Worm (Caenorhabditis elegans) whole organism, young adult: Measurements from ENCODE around the gene ZK563.2.

Experiments used
- B0035.1 ChIP-seq: sonication (generic microtip); optimal IDR thresholded peaks from 2 replicates; lab custom pipeline; 2016; ENCODE audit warnings: missing genetic modification characterization, mild to moderate bottlenecking, missing compliant biosample characterization, missing genotype, missing genetic modification reagents
- B0261.1 ChIP-seq: sonication (generic microtip); optimal IDR thresholded peaks from 2 replicates; lab custom pipeline; 2016; ENCODE audit warnings: mild to moderate bottlenecking, missing genetic modification characterization, moderate library complexity, missing compliant biosample characterization
- F23B12.7 ChIP-seq: sonication (generic microtip); optimal IDR thresholded peaks from 2 replicates; lab custom pipeline; 2017; ENCODE audit warnings: missing genetic modification characterization, mild to moderate bottlenecking, missing compliant biosample characterization, antibody characterized with exemption, moderate library complexity; ENCODE audit not compliant: insufficient read depth
- F52B5.7 ChIP-seq: sonication (generic microtip); optimal IDR thresholded peaks from 2 replicates; lab custom pipeline; 2016; ENCODE audit warnings: mild to moderate bottlenecking, missing genetic modification characterization, missing compliant biosample characterization
- F57A8.1 ChIP-seq: fragments of 200-800 bp; sonication (Bioruptor generic); optimal IDR thresholded peaks from 2 replicates; lab custom pipeline; 2018; ENCODE audit warnings: mild to moderate bottlenecking, missing genetic modification characterization, moderate library complexity, missing compliant biosample characterization
- K12H6.12 ChIP-seq: fragments of 200-800 bp; sonication (Bioruptor generic); optimal IDR thresholded peaks from 2 replicates; lab custom pipeline; 2018; ENCODE audit warnings: mild to moderate bottlenecking, missing genetic modification characterization, missing compliant biosample characterization
- Y56A3A.18 ChIP-seq: fragments of 200-800 bp; sonication (Bioruptor generic); IDR thresholded peaks from 2 replicates; pipeline ENCODE4 v1.3.6; 2022; ENCODE audit warnings: missing genetic modification reagents, missing genetic modification characterization, missing compliant biosample characterization
- Y95B8A.8 ChIP-seq: fragments of 200-800 bp; sonication (Bioruptor generic); IDR thresholded peaks from 2 replicates; pipeline ENCODE4 v1.3.6; 2022; ENCODE audit warnings: missing genetic modification reagents, missing genetic modification characterization, missing compliant biosample characterization
- aptf-3 ChIP-seq: fragments of 200-800 bp; sonication (Bioruptor generic); IDR thresholded peaks from 2 replicates; pipeline ENCODE4 v1.3.6; 2022; ENCODE audit warnings: missing genetic modification characterization, missing compliant biosample characterization
- ceh-27 ChIP-seq: fragments of 200-800 bp; sonication (Bioruptor generic); optimal IDR thresholded peaks from 2 replicates; lab custom pipeline; 2018; ENCODE audit warnings: mild to moderate bottlenecking, missing genetic modification characterization, moderate library complexity, missing compliant biosample characterization
- ceh-58 ChIP-seq: fragments of 200-800 bp; sonication (Bioruptor generic); IDR thresholded peaks from 2 replicates; pipeline ENCODE4 v1.3.6; 2022; ENCODE audit warnings: missing genetic modification characterization, missing compliant biosample characterization
- ceh-79 ChIP-seq: sonication (generic microtip); optimal IDR thresholded peaks from 2 replicates; lab custom pipeline; 2017; ENCODE audit warnings: mild to moderate bottlenecking, missing genetic modification characterization, missing compliant biosample characterization
- dpl-1 ChIP-seq: fragments of 150-350 bp; optimal IDR thresholded peaks from 2 replicates; lab custom pipeline; 2014; ENCODE audit warnings: missing biosample characterization, missing genetic modification reagents, missing genetic modification characterization
- egl-18 ChIP-seq: fragments of 200-800 bp; sonication (Bioruptor generic); IDR thresholded peaks from 2 replicates; pipeline ENCODE4 v1.3.6; 2022; ENCODE audit warnings: missing genetic modification reagents, missing genetic modification characterization, missing compliant biosample characterization
- ets-4 ChIP-seq: fragments of 200-800 bp; sonication (Bioruptor generic); optimal IDR thresholded peaks from 2 replicates; lab custom pipeline; 2018; ENCODE audit warnings: mild to moderate bottlenecking, missing genetic modification characterization, missing compliant biosample characterization
- gei-17 ChIP-seq: fragments of 200-800 bp; sonication (Bioruptor generic); optimal IDR thresholded peaks from 2 replicates; lab custom pipeline; 2018; ENCODE audit warnings: mild to moderate bottlenecking, missing genetic modification characterization, missing compliant biosample characterization
- hlh-26 ChIP-seq: fragments of 200-800 bp; sonication (Bioruptor generic); conservative IDR thresholded peaks from 2 replicates; pipeline ENCODE4 v1.3.6; 2022; ENCODE audit warnings: missing genetic modification reagents, missing genetic modification characterization, missing compliant biosample characterization
- hrde-1 ChIP-seq: sonication (generic microtip); optimal IDR thresholded peaks from 2 replicates; lab custom pipeline; 2016; ENCODE audit warnings: missing genetic modification characterization, mild to moderate bottlenecking, missing compliant biosample characterization, moderate library complexity, missing genotype, missing genetic modification reagents, borderline replicate concordance
- hsf-1 ChIP-seq: fragments of 200-800 bp; sonication (Bioruptor generic); IDR thresholded peaks from 2 replicates; pipeline ENCODE4 v1.3.6; 2022; ENCODE audit warnings: missing genetic modification reagents, missing genetic modification characterization, missing compliant biosample characterization
- lin-26 ChIP-seq: fragments of 200-800 bp; sonication (Bioruptor generic); IDR thresholded peaks from 2 replicates; pipeline ENCODE4 v1.3.6; 2022; ENCODE audit warnings: missing genetic modification reagents, missing genetic modification characterization, missing compliant biosample characterization
- lin-35 ChIP-seq, 3 experiments: fragments of 150-350 bp in 2 of 3; sonication (generic microtip) in 1 of 3; optimal IDR thresholded peaks; 2 replicates each; lab custom pipeline; 2014 to 2018; ENCODE audit warnings: missing biosample characterization in 3 of 3, missing genetic modification characterization in 3 of 3, missing genetic modification reagents in 3 of 3
- lin-54 ChIP-seq: fragments of 200-800 bp; sonication (Bioruptor generic); optimal IDR thresholded peaks from 2 replicates; lab custom pipeline; 2018; ENCODE audit warnings: mild to moderate bottlenecking, missing genetic modification characterization, missing compliant biosample characterization
- madf-3 ChIP-seq: fragments of 200-800 bp; sonication (Bioruptor generic); IDR thresholded peaks from 2 replicates; pipeline ENCODE4 v1.3.6; 2022; ENCODE audit warnings: missing genetic modification reagents, missing genetic modification characterization, missing compliant biosample characterization
- mcd-1 ChIP-seq: fragments of 200-800 bp; sonication (Bioruptor generic); IDR thresholded peaks from 2 replicates; pipeline ENCODE4 v1.3.6; 2022; ENCODE audit warnings: missing genetic modification reagents, missing genetic modification characterization, missing compliant biosample characterization
- mel-28 ChIP-seq: sonication (generic microtip); optimal IDR thresholded peaks from 2 replicates; lab custom pipeline; 2016; ENCODE audit warnings: borderline replicate concordance, mild to moderate bottlenecking, missing genetic modification characterization, missing compliant biosample characterization
- mes-4 ChIP-seq: sonication (generic microtip); optimal IDR thresholded peaks from 2 replicates; lab custom pipeline; 2016; ENCODE audit warnings: missing genotype, missing genetic modification characterization, missing compliant biosample characterization
- nfya-1 ChIP-seq: sonication (generic microtip); optimal IDR thresholded peaks from 2 replicates; lab custom pipeline; 2017; ENCODE audit warnings: antibody characterized with exemption, missing compliant biosample characterization, missing genetic modification characterization, borderline replicate concordance; ENCODE audit not compliant: insufficient read depth
- nfyb-1 ChIP-seq: fragments of 200-800 bp; sonication (Bioruptor generic); IDR thresholded peaks from 2 replicates; pipeline ENCODE4 v1.3.6; 2022; ENCODE audit warnings: missing genetic modification reagents, missing genetic modification characterization, missing compliant biosample characterization
- nhr-27 ChIP-seq: fragments of 200-800 bp; sonication (Bioruptor generic); optimal IDR thresholded peaks from 2 replicates; lab custom pipeline; 2018; ENCODE audit warnings: mild to moderate bottlenecking, missing genetic modification characterization, moderate library complexity, missing compliant biosample characterization
- rcor-1 ChIP-seq: fragments of 200-800 bp; sonication (Bioruptor generic); IDR thresholded peaks from 2 replicates; pipeline ENCODE4 v1.3.6; 2022; ENCODE audit warnings: missing genetic modification reagents, missing genetic modification characterization, missing compliant biosample characterization
- rec-8 ChIP-seq, 2 experiments: sonication (generic microtip); optimal IDR thresholded peaks; 2 replicates each; lab custom pipeline; 2016; ENCODE audit warnings: mild to moderate bottlenecking in 2 of 2, missing genetic modification characterization in 2 of 2, missing genetic modification reagents in 2 of 2, missing genotype in 2 of 2, missing biosample characterization in 1 of 2, missing compliant biosample characterization in 1 of 2, moderate library complexity in 1 of 2
- sdz-38 ChIP-seq: sonication (generic microtip); optimal IDR thresholded peaks from 2 replicates; lab custom pipeline; 2016; ENCODE audit warnings: missing genotype, missing genetic modification characterization, missing compliant biosample characterization
- snpc-1.1 ChIP-seq: sonication (generic microtip); optimal IDR thresholded peaks from 2 replicates; lab custom pipeline; 2017; ENCODE audit warnings: missing genetic modification characterization, mild to moderate bottlenecking, missing compliant biosample characterization, antibody characterized with exemption, moderate library complexity, missing genotype, missing genetic modification reagents; ENCODE audit not compliant: insufficient read depth
- snpc-4 ChIP-seq, 5 experiments: fragments of 150-350 bp in 1 of 5; sonication (generic microtip) in 4 of 5; optimal IDR thresholded peaks; 2 replicates each; lab custom pipeline; 2014 to 2018; ENCODE audit warnings: missing genetic modification characterization in 5 of 5, missing biosample characterization in 3 of 5, antibody characterized with exemption in 2 of 5, mild to moderate bottlenecking in 2 of 5, missing compliant biosample characterization in 2 of 5, missing genotype in 2 of 5, moderate library complexity in 2 of 5, missing genetic modification reagents in 1 of 5
- tbp1 ChIP-seq: fragments of 200-800 bp; sonication (Bioruptor generic); optimal IDR thresholded peaks from 2 replicates; lab custom pipeline; 2018; ENCODE audit warnings: mild to moderate bottlenecking, missing genetic modification characterization, missing compliant biosample characterization
- tbx-9 ChIP-seq: sonication (generic microtip); optimal IDR thresholded peaks from 2 replicates; lab custom pipeline; 2016; ENCODE audit warnings: borderline replicate concordance, missing genetic modification characterization, inconsistent platforms, missing compliant biosample characterization
- tlf-1 ChIP-seq: fragments of 200-800 bp; sonication (Bioruptor generic); optimal IDR thresholded peaks from 2 replicates; lab custom pipeline; 2018; ENCODE audit warnings: mild to moderate bottlenecking, missing genetic modification characterization, missing compliant biosample characterization
- zim-3 ChIP-seq: sonication (generic microtip); optimal IDR thresholded peaks from 2 replicates; lab custom pipeline; 2017; ENCODE audit warnings: mild to moderate bottlenecking, missing genetic modification characterization, moderate library complexity, missing compliant biosample characterization
- ztf-22 ChIP-seq: fragments of 200-800 bp; sonication (Bioruptor generic); optimal IDR thresholded peaks from 2 replicates; lab custom pipeline; 2018; ENCODE audit warnings: mild to moderate bottlenecking, missing genetic modification characterization, moderate library complexity, missing compliant biosample characterization
- ztf-25 ChIP-seq: fragments of 200-800 bp; sonication (Bioruptor generic); IDR thresholded peaks from 2 replicates; pipeline ENCODE4 v1.3.6; 2022; ENCODE audit warnings: missing genetic modification reagents, missing genetic modification characterization, missing compliant biosample characterization

The ZK563.2 gene

DNA sequence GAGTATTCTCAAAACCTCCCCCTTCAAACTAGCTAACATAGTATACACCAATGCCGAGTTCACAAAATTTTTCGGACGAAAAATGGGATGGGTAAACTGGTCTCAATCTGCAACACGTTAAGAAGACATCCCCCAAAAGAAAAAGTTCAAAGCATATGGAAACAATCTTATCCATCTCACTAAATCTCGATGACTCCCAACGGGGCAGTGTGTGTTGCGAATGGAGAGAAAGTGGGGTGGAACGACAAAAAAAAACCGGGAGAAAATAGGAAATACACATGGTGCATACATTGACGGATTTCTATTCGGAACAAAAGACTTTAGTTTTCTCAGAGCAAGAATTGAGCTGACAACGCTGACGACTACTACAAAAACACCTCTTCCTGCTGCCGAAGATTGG is 6.6 kb downstream of the ZK563.2 start (continued):
- TF ChIP-seq F23B12.7 (no peak), snpc-4 (GFP tag; optimal IDR thresholded peaks at IDR 0.05; lab: Kevin White, UChicago) (no peak), snpc-4 (tag; optimal IDR thresholded peaks at IDR 0.05; lab: Kevin White, UChicago) (no peak)

DNA sequence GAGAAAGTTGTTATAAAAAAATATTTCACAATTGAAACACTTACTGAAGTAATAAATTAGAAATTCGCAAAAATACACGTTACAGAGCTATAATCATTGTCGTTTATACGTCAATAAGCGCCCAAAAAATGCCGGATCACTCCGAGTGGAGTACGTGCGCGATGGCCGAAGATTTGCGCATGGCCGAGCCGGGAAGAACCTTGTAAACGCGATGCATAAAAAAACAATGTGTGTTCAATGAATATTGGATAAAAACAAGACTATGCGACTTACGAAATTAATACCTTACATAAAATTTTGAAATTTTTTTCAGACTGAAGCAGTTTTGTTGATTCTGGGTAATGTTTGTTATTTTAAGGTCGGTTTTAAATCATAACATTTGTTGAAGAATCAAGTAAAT is 10.4 kb downstream of the ZK563.2 start, which contains the start of gene sorf-1:
Gene sorf-1 (minus strand): TSS at position 135 of the 400 bp plus-strand sequence.
- TF ChIP-seq lin-26 (GFP tag; lab: Robert Waterston, UW) (no peak), aptf-3 (GFP tag; lab: Robert Waterston, UW) (no peak)

DNA sequence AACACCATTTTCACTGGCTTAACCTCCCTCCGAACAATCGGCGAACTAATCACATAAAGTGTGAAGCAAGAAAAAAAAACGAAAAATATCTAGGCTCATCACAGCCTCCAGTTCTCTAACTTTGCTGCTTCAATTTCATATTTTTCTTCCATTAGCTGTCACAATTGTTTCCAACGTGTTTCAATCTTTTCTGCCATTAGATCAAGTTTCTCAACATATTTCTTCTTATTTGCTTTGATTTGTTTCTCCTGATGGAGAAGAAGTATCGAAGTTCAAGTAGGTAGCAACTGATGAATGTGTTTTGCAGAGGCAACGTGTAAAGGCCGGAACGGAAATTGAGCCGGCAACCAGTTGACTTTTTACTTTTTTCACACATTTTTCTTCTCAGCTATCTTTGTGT is 11.4 kb downstream of the ZK563.2 start, which contains the start of gene ZK563.7:
Gene ZK563.7 (plus strand): TSS at position 301 of the 400 bp plus-strand sequence.
- TF ChIP-seq Y56A3A.18 (GFP tag; lab: Robert Waterston, UW) (no peak), lin-26 (GFP tag; lab: Robert Waterston, UW) (no peak), egl-18 (GFP tag; lab: Robert Waterston, UW) (no peak), rcor-1 (GFP tag; lab: Robert Waterston, UW) (no peak), hrde-1 (tag; lab: Kevin White, UChicago) (no peak), zim-3 (no peak)

DNA sequence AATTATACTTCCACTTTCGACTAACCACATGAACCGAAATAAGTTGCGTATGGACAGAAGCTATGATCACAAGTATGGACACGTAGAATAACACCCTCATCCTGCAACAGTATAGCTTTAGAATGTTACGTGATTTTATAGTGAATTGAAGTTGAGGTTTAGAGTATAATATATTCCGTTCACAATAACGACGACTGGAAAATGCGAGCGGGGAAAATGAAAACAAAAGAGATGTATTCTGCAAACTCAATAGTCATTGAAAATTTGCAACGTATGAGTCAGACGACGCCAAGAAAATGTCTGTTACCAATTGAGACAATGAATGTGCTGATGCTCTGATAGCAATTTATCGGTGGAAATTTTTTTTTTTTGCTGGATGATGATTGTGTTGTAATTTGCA is 16.6 kb downstream of the ZK563.2 start, which contains the start of gene acp-1:
Gene acp-1 (minus strand): TSS at position 101 of the 400 bp plus-strand sequence.
- TF ChIP-seq nfyb-1 (no peak), nhr-27 (no peak), tbp1 (GFP tag; lab: Kevin White, UChicago) (no peak), nfya-1 (tag; lab: Kevin White, UChicago) (no peak), Y95B8A.8 (GFP tag; lab: Robert Waterston, UW) (no peak), snpc-4 (GFP tag; optimal IDR thresholded peaks at IDR 0.05; lab: Kevin White, UChicago) (no peak), snpc-4 (tag; optimal IDR thresholded peaks at IDR 0.05; lab: Kevin White, UChicago) (no peak), egl-18 (GFP tag; lab: Robert Waterston, UW) (no peak), mcd-1 (GFP tag; lab: Robert Waterston, UW) (no peak), hlh-26 (GFP tag; lab: Robert Waterston, UW) (no peak), lin-35 (GFP tag; optimal IDR thresholded peaks at IDR 0.05; lab: Kevin White, UChicago) (no peak), rcor-1 (GFP tag; lab: Robert Waterston, UW) (no peak), sdz-38 (no peak), ceh-58 (GFP tag; lab: Robert Waterston, UW) (no peak), mes-4 (tag; lab: Kevin White, UChicago) (no peak), dpl-1 (GFP tag; lab: Kevin White, UChicago) (no peak), ceh-27 (no peak), F52B5.7 (tag; lab: Kevin White, UChicago) (no peak), F57A8.1 (GFP tag; lab: Kevin White, UChicago) (no peak), ceh-79 (tag; lab: Kevin White, UChicago) (no peak), rec-8 (tag; optimal IDR thresholded peaks at IDR 0.05; lab: Kevin White, UChicago) (no peak)

DNA sequence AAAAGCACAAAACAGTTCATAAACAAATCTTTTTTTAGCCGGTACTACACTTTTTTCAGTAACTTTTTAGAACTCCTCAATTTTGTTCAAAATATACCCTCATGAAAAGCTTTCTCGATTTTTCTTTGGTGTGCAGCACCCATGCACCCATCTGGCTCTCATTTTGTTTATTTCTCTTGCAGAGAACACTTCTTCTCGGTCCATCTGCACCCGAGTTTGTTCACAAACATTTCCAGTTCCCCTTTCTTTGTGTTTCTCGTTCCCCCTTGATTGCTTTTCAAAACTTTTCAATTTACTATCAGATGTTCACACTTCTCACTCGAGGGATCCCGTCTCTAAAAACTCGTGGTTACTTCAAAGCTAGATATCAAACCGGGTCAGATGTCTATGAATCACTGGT is 24.8 kb downstream of the ZK563.2 start, which contains the start of gene slcf-2:
Gene slcf-2 (plus strand): TSS at position 301 of the 400 bp plus-strand sequence.
- TF ChIP-seq mes-4 (tag; lab: Kevin White, UChicago) (no peak), ets-4 (GFP tag; lab: Kevin White, UChicago) (no peak), K12H6.12 (tag; lab: Kevin White, UChicago) (no peak), madf-3 (GFP tag; lab: Robert Waterston, UW) (no peak), tbx-9 (tag; lab: Kevin White, UChicago) (no peak), ztf-25 (GFP tag; lab: Robert Waterston, UW) (no peak), gei-17 (GFP tag; lab: Kevin White, UChicago) (no peak), tbp1 (GFP tag; lab: Kevin White, UChicago) (no peak), B0035.1 (tag; lab: Kevin White, UChicago) (no peak), sdz-38 (no peak), hsf-1 (GFP tag; lab: Robert Waterston, UW) (no peak), B0261.1 (tag; lab: Kevin White, UChicago) (no peak), ztf-22 (GFP tag; lab: Kevin White, UChicago) (no peak), lin-35 (GFP tag; optimal IDR thresholded peaks at IDR 0.05; lab: Kevin White, UChicago) (no peak), tlf-1 (GFP tag; lab: Kevin White, UChicago) (no peak), snpc-1.1 (tag; lab: Kevin White, UChicago) (no peak), lin-54 (no peak), mel-28 (tag; lab: Kevin White, UChicago) (no peak)
